Fruit fly (Drosophila melanogaster): Measurements from ENCODE around the gene ppan.

The ppan gene

dm6 chr3R:21150090-21150489 lies 34.0 kb downstream of the ppan start:
- no peak for TF ChIP-seq CG32264 (GFP tag; optimal IDR thresholded peaks at IDR 0.05)
- peak; percentile 4 for TF ChIP-seq rgr (GFP tag; optimal IDR thresholded peaks at IDR 0.05)
- TF ChIP-seq br (GFP tag; optimal IDR thresholded peaks at IDR 0.05): peak; percentile 50
- TF ChIP-seq Myc (optimal IDR thresholded peaks at IDR 0.05): no peak
- TF ChIP-seq tai (GFP tag; optimal IDR thresholded peaks at IDR 0.05): no peak
- TF ChIP-seq OdsH (GFP tag; optimal IDR thresholded peaks at IDR 0.05): no peak
- no peak for TF ChIP-seq brk (GFP tag; optimal IDR thresholded peaks at IDR 0.05)
- TF ChIP-seq pan (optimal IDR thresholded peaks at IDR 0.05): no peak
- peak; percentile 28 for TF ChIP-seq Hnf4 (GFP tag; optimal IDR thresholded peaks at IDR 0.05)
- no peak for TF ChIP-seq dl (GFP tag; optimal IDR thresholded peaks at IDR 0.05; ENCODE audit: insufficient read depth in 1 of 2, partially characterized antibody in 2 of 2)
- no peak for TF ChIP-seq Dif (GFP tag; optimal IDR thresholded peaks at IDR 0.05; ENCODE audit: partially characterized antibody)
- no peak for TF ChIP-seq Hr83 (GFP tag; optimal IDR thresholded peaks at IDR 0.05; ENCODE audit: poor library complexity, severe bottlenecking)
- TF ChIP-seq sage (GFP tag; optimal IDR thresholded peaks at IDR 0.05): no peak
- no peak for TF ChIP-seq Vsx2 (GFP tag; optimal IDR thresholded peaks at IDR 0.05; ENCODE audit: partially characterized antibody)
- TF ChIP-seq N (GFP tag; optimal IDR thresholded peaks at IDR 0.05): no peak
- no peak for TF ChIP-seq Mio (GFP tag; optimal IDR thresholded peaks at IDR 0.05)
- TF ChIP-seq Hr78 (GFP tag; optimal IDR thresholded peaks at IDR 0.05): no peak
- TF ChIP-seq lola (GFP tag; optimal IDR thresholded peaks at IDR 0.05): no peak
- TF ChIP-seq jim (GFP tag; optimal IDR thresholded peaks at IDR 0.05): no peak
- TF ChIP-seq woc (GFP tag; optimal IDR thresholded peaks at IDR 0.05): no peak
- peak; percentile 17 for TF ChIP-seq Sp1 (GFP tag; optimal IDR thresholded peaks at IDR 0.05)
- no peak for TF ChIP-seq ey (GFP tag; optimal IDR thresholded peaks at IDR 0.05)
- TF ChIP-seq Dfd (GFP tag; optimal IDR thresholded peaks at IDR 0.05): no peak
- no peak for TF ChIP-seq foxo (GFP tag; optimal IDR thresholded peaks at IDR 0.05)
- TF ChIP-seq Rel (GFP tag; optimal IDR thresholded peaks at IDR 0.05): no peak
- peak; percentile 42 for TF ChIP-seq Rel (tag; optimal IDR thresholded peaks at IDR 0.05)
- TF ChIP-seq CrebA (GFP tag; optimal IDR thresholded peaks at IDR 0.05; ENCODE audit: borderline replicate concordance): peak; percentile 15
- TF ChIP-seq CG9705 (GFP tag; optimal IDR thresholded peaks at IDR 0.05): no peak
- no peak for TF ChIP-seq Jra (GFP tag; optimal IDR thresholded peaks at IDR 0.05)
- TF ChIP-seq HLH106 (tag; optimal IDR thresholded peaks at IDR 0.05): no peak
- TF ChIP-seq fru (GFP tag; optimal IDR thresholded peaks at IDR 0.05): peak; percentile 3
- no peak for TF ChIP-seq dmrt93B (GFP tag; optimal IDR thresholded peaks at IDR 0.05)
- no peak for TF ChIP-seq usp (GFP tag; optimal IDR thresholded peaks at IDR 0.05)
- TF ChIP-seq sv (GFP tag; optimal IDR thresholded peaks at IDR 0.05): no peak
- TF ChIP-seq Abd-B (GFP tag; optimal IDR thresholded peaks at IDR 0.05): no peak
- TF ChIP-seq h (GFP tag; optimal IDR thresholded peaks at IDR 0.05): peak; percentile 39
- no peak for TF ChIP-seq dsf (GFP tag; optimal IDR thresholded peaks at IDR 0.05; ENCODE audit: borderline replicate concordance)

- peak; percentile 39 for TF ChIP-seq psq (GFP tag; optimal IDR thresholded peaks at IDR 0.05)
- peak; percentile 68 for TF ChIP-seq rgr (GFP tag; optimal IDR thresholded peaks at IDR 0.05)
- TF ChIP-seq fru (GFP tag; optimal IDR thresholded peaks at IDR 0.05): peak; percentile 19
- no peak for TF ChIP-seq woc (GFP tag; optimal IDR thresholded peaks at IDR 0.05)
- TF ChIP-seq tai (GFP tag; optimal IDR thresholded peaks at IDR 0.05): no peak
- no peak for TF ChIP-seq brk (GFP tag; optimal IDR thresholded peaks at IDR 0.05)
- TF ChIP-seq Hnf4 (GFP tag; optimal IDR thresholded peaks at IDR 0.05): peak; percentile 44
- peak; percentile 41 for TF ChIP-seq ey (GFP tag; optimal IDR thresholded peaks at IDR 0.05)
- peak; percentile 55 for TF ChIP-seq OdsH (GFP tag; optimal IDR thresholded peaks at IDR 0.05)
- TF ChIP-seq Dif (GFP tag; optimal IDR thresholded peaks at IDR 0.05; ENCODE audit: partially characterized antibody): no peak
- TF ChIP-seq Jra (GFP tag; optimal IDR thresholded peaks at IDR 0.05): peak; percentile 3
- TF ChIP-seq foxo (GFP tag; optimal IDR thresholded peaks at IDR 0.05): peak in 1 of 2 experiments; percentile 29
- no peak for TF ChIP-seq Rel (GFP tag; optimal IDR thresholded peaks at IDR 0.05)
- no peak for TF ChIP-seq Rel (tag; optimal IDR thresholded peaks at IDR 0.05)
- peak; percentile 61 for TF ChIP-seq Sp1 (GFP tag; optimal IDR thresholded peaks at IDR 0.05)
- no peak for TF ChIP-seq CrebA (GFP tag; optimal IDR thresholded peaks at IDR 0.05; ENCODE audit: borderline replicate concordance)
- no peak for TF ChIP-seq dsf (GFP tag; optimal IDR thresholded peaks at IDR 0.05; ENCODE audit: borderline replicate concordance)
- no peak for TF ChIP-seq jim (GFP tag; optimal IDR thresholded peaks at IDR 0.05)
- TF ChIP-seq GATAd (GFP tag; optimal IDR thresholded peaks at IDR 0.05): no peak
- no peak for TF ChIP-seq N (GFP tag; optimal IDR thresholded peaks at IDR 0.05)
- TF ChIP-seq br (GFP tag; optimal IDR thresholded peaks at IDR 0.05): peak; percentile 44
- TF ChIP-seq h (GFP tag; optimal IDR thresholded peaks at IDR 0.05): peak; percentile 66
- peak; percentile 53 for TF ChIP-seq HLH106 (tag; optimal IDR thresholded peaks at IDR 0.05)
Observed at dm6 chr3R:21151090-21151870, 35.2 kb downstream of the ppan start.

All from whole organism, wandering third instar larva.